Fruit fly (Drosophila melanogaster) whole organism, embryonic: ENCODE measurements around the gene smg.

Source experiments
- Adf1 ChIP-seq: fragments of 200-800 bp; sonication (Bioruptor generic); IDR thresholded peaks from 2 replicates; pipeline ENCODE4 v1.3.6; 2022; ENCODE audit warnings: missing biosample characterization, missing genetic modification characterization
- Antp ChIP-seq: fragments of 200-800 bp; sonication (Bioruptor generic); optimal IDR thresholded peaks from 3 replicates; lab custom pipeline; 2016; ENCODE audit warnings: missing biosample characterization, missing genetic modification characterization
- Bgb ChIP-seq: fragments of 200-800 bp; sonication (Bioruptor generic); IDR thresholded peaks from 2 replicates; pipeline ENCODE4 v1.3.6; 2022; ENCODE audit warnings: missing biosample characterization, missing genetic modification characterization; ENCODE audit not compliant: partially characterized antibody
- Blimp-1 ChIP-seq: fragments of 200-800 bp; sonication (Bioruptor generic); optimal IDR thresholded peaks from 3 replicates; lab custom pipeline; 2018; ENCODE audit warnings: missing biosample characterization, missing genetic modification characterization, mild to moderate bottlenecking, moderate library complexity, missing genetic modification reagents
- CG12155 ChIP-seq: fragments of 200-800 bp; sonication (Bioruptor generic); optimal IDR thresholded peaks from 3 replicates; lab custom pipeline; 2016; ENCODE audit warnings: missing biosample characterization, missing genetic modification characterization
- CG15479 ChIP-seq: fragments of 200-800 bp; sonication (Bioruptor generic); optimal IDR thresholded peaks from 3 replicates; lab custom pipeline; 2019; ENCODE audit warnings: missing biosample characterization, mild to moderate bottlenecking, missing genetic modification characterization, moderate library complexity
- CG3281 ChIP-seq: fragments of 200-800 bp; sonication (Bioruptor generic); optimal IDR thresholded peaks from 3 replicates; lab custom pipeline; 2017; ENCODE audit warnings: missing biosample characterization, mild to moderate bottlenecking, missing genetic modification characterization
- CG33557 ChIP-seq: fragments of 200-800 bp; sonication (Bioruptor generic); optimal IDR thresholded peaks from 2 replicates; lab custom pipeline; 2019; ENCODE audit warnings: missing biosample characterization, mild to moderate bottlenecking, missing genetic modification characterization, moderate library complexity
- CG42726 ChIP-seq: fragments of 200-800 bp; sonication (Bioruptor generic); IDR thresholded peaks from 2 replicates; pipeline ENCODE4 v1.3.6; 2022; ENCODE audit warnings: missing biosample characterization, missing genetic modification characterization; ENCODE audit not compliant: partially characterized antibody
- CG4617 ChIP-seq: fragments of 200-800 bp; sonication (Bioruptor generic); optimal IDR thresholded peaks from 3 replicates; lab custom pipeline; 2016; ENCODE audit warnings: missing biosample characterization, missing genetic modification characterization, borderline replicate concordance
- CG6765 ChIP-seq: fragments of 200-800 bp; sonication (Bioruptor generic); optimal IDR thresholded peaks from 3 replicates; lab custom pipeline; 2017; ENCODE audit warnings: missing biosample characterization, mild to moderate bottlenecking, missing genetic modification characterization
- CG7987 ChIP-seq: fragments of 200-800 bp; sonication (Bioruptor generic); optimal IDR thresholded peaks from 2 replicates; lab custom pipeline; 2018; ENCODE audit warnings: missing biosample characterization, mild to moderate bottlenecking, missing genetic modification characterization, moderate library complexity
- CG8924 ChIP-seq: fragments of 200-800 bp; optimal IDR thresholded peaks from 3 replicates; lab custom pipeline; 2019; ENCODE audit warnings: missing biosample characterization, mild to moderate bottlenecking, missing genetic modification characterization, moderate library complexity
- CG9437 ChIP-seq: fragments of 200-800 bp; sonication (Bioruptor generic); optimal IDR thresholded peaks from 2 replicates; lab custom pipeline; 2018; ENCODE audit warnings: missing biosample characterization, mild to moderate bottlenecking, missing genetic modification characterization
- CkIIα-i1 ChIP-seq: fragments of 200-800 bp; sonication (Bioruptor generic); IDR thresholded peaks from 2 replicates; pipeline ENCODE4 v1.3.6; 2022; ENCODE audit warnings: missing biosample characterization, missing genetic modification characterization
- Dll ChIP-seq: fragments of 200-800 bp; sonication (Bioruptor generic); IDR thresholded peaks from 4 replicates; pipeline ENCODE4 v1.3.6; 2022; ENCODE audit warnings: missing biosample characterization, missing genetic modification characterization; ENCODE audit not compliant: partially characterized antibody
- Dp ChIP-seq: fragments of 200-800 bp; sonication (Bioruptor generic); optimal IDR thresholded peaks from 2 replicates; lab custom pipeline; 2018; ENCODE audit warnings: missing biosample characterization, mild to moderate bottlenecking, missing genetic modification characterization, moderate library complexity
- HLH54F ChIP-seq: fragments of 200-800 bp; sonication (Bioruptor generic); optimal IDR thresholded peaks from 3 replicates; lab custom pipeline; 2016; ENCODE audit warnings: missing biosample characterization, missing genetic modification characterization
- Hey ChIP-seq: fragments of 200-800 bp; sonication (Bioruptor generic); optimal IDR thresholded peaks from 3 replicates; lab custom pipeline; 2018; ENCODE audit warnings: missing biosample characterization, mild to moderate bottlenecking, missing genetic modification characterization
- Hmx ChIP-seq: fragments of 200-800 bp; sonication (Bioruptor generic); optimal IDR thresholded peaks from 2 replicates; lab custom pipeline; 2016; ENCODE audit warnings: missing biosample characterization, missing genetic modification characterization
- Optix ChIP-seq: fragments of 200-800 bp; sonication (Bioruptor generic); IDR thresholded peaks from 3 replicates; pipeline ENCODE4 v1.3.6; 2022; ENCODE audit warnings: missing biosample characterization, missing genetic modification characterization
- Ptx1 ChIP-seq: fragments of 200-800 bp; sonication (Bioruptor generic); IDR thresholded peaks from 2 replicates; pipeline ENCODE4 v1.3.6; 2022; ENCODE audit warnings: missing biosample characterization, missing genetic modification characterization
- Ravus ChIP-seq: fragments of 200-800 bp; sonication (Bioruptor generic); IDR thresholded peaks from 2 replicates; pipeline ENCODE4 v1.3.6; 2022; ENCODE audit warnings: missing biosample characterization, missing genetic modification characterization
- Scr ChIP-seq: fragments of 200-800 bp; sonication (Bioruptor generic); IDR thresholded peaks from 2 replicates; pipeline ENCODE4 v1.3.6; 2022; ENCODE audit warnings: missing biosample characterization, missing genetic modification characterization; ENCODE audit not compliant: partially characterized antibody
- Six4 ChIP-seq: fragments of 200-800 bp; sonication (Bioruptor generic); optimal IDR thresholded peaks from 2 replicates; lab custom pipeline; 2016; ENCODE audit warnings: missing biosample characterization, missing genetic modification characterization
- aop ChIP-seq: fragments of 200-800 bp; sonication (Bioruptor generic); IDR thresholded peaks from 2 replicates; pipeline ENCODE4 v1.3.6; 2022; ENCODE audit warnings: missing biosample characterization, missing genetic modification characterization
- cad ChIP-seq: fragments of >200 bp; optimal IDR thresholded peaks from 2 replicates; lab custom pipeline; 2017; ENCODE audit warnings: missing biosample characterization, missing genetic modification characterization
- crol ChIP-seq: fragments of 200-800 bp; sonication (Bioruptor generic); IDR thresholded peaks from 2 replicates; pipeline ENCODE4 v1.3.6; 2022; ENCODE audit warnings: missing biosample characterization, missing genetic modification characterization
- cwo ChIP-seq: fragments of 200-800 bp; sonication (Bioruptor generic); optimal IDR thresholded peaks from 3 replicates; lab custom pipeline; 2017; ENCODE audit warnings: missing biosample characterization, missing genetic modification characterization, mild to moderate bottlenecking, moderate library complexity, missing genetic modification reagents
- danr ChIP-seq: fragments of 200-800 bp; sonication (Bioruptor generic); IDR thresholded peaks from 2 replicates; pipeline ENCODE4 v1.3.6; 2022; ENCODE audit warnings: missing biosample characterization, missing genetic modification characterization
- eyg ChIP-seq: fragments of 200-800 bp; sonication (Bioruptor generic); optimal IDR thresholded peaks from 3 replicates; lab custom pipeline; 2016; ENCODE audit warnings: missing biosample characterization, missing genetic modification characterization
- fd3F ChIP-seq: fragments of 200-800 bp; sonication (Bioruptor generic); optimal IDR thresholded peaks from 2 replicates; lab custom pipeline; 2018; ENCODE audit warnings: missing biosample characterization, mild to moderate bottlenecking, missing genetic modification characterization, moderate library complexity
- grn ChIP-seq: fragments of 200-800 bp; sonication (Bioruptor generic); optimal IDR thresholded peaks from 3 replicates; lab custom pipeline; 2017; ENCODE audit warnings: missing biosample characterization, missing genetic modification characterization
- ken ChIP-seq: fragments of 200-800 bp; sonication (Bioruptor generic); IDR thresholded peaks from 3 replicates; pipeline ENCODE4 v1.3.6; 2022; ENCODE audit warnings: missing biosample characterization, missing genetic modification characterization
- lilli ChIP-seq: fragments of 200-800 bp; sonication (Bioruptor generic); optimal IDR thresholded peaks from 3 replicates; lab custom pipeline; 2016; ENCODE audit warnings: missing biosample characterization, missing genetic modification characterization
- lmd ChIP-seq: fragments of 200-800 bp; sonication (Bioruptor generic); IDR thresholded peaks from 2 replicates; pipeline ENCODE4 v1.3.6; 2022; ENCODE audit warnings: missing biosample characterization, missing genetic modification characterization
- lola ChIP-seq, 3 experiments: fragments of >200 bp in 2 of 3; fragments of 200-800 bp in 1 of 3; sonication (Bioruptor generic) in 1 of 3; optimal IDR thresholded peaks; 2 replicates each; lab custom pipeline; 2017 to 2019; ENCODE audit warnings: missing biosample characterization in 3 of 3, missing genetic modification characterization in 3 of 3, mild to moderate bottlenecking in 1 of 3, moderate library complexity in 1 of 3
- luna ChIP-seq: fragments of 200-800 bp; sonication (Bioruptor generic); optimal IDR thresholded peaks from 2 replicates; lab custom pipeline; 2016; ENCODE audit warnings: missing biosample characterization, missing genetic modification characterization
- ranshi ChIP-seq: fragments of 200-800 bp; sonication (Bioruptor generic); IDR thresholded peaks from 2 replicates; pipeline ENCODE4 v1.3.6; 2022; ENCODE audit warnings: missing biosample characterization, missing genetic modification characterization
- row ChIP-seq: fragments of 200-800 bp; sonication (Bioruptor generic); IDR thresholded peaks from 3 replicates; pipeline ENCODE4 v1.3.6; 2022; ENCODE audit warnings: missing biosample characterization, missing genetic modification characterization
- salm ChIP-seq: fragments of 200-800 bp; sonication (Bioruptor generic); optimal IDR thresholded peaks from 2 replicates; lab custom pipeline; 2018; ENCODE audit warnings: missing biosample characterization, mild to moderate bottlenecking, missing genetic modification characterization
- seq ChIP-seq: fragments of 200-800 bp; sonication (Bioruptor generic); IDR thresholded peaks from 2 replicates; pipeline ENCODE4 v1.3.6; 2022; ENCODE audit warnings: missing biosample characterization, missing genetic modification characterization
- sr ChIP-seq: fragments of 200-800 bp; sonication (Bioruptor generic); IDR thresholded peaks from 3 replicates; pipeline ENCODE4 v1.3.6; 2022; ENCODE audit warnings: missing biosample characterization, missing genetic modification characterization
- stwl ChIP-seq: fragments of 200-800 bp; sonication (Bioruptor generic); optimal IDR thresholded peaks from 3 replicates; lab custom pipeline; 2018; ENCODE audit warnings: missing biosample characterization, mild to moderate bottlenecking, missing genetic modification characterization, moderate library complexity
- vvl ChIP-seq: fragments of 200-800 bp; sonication (Bioruptor generic); IDR thresholded peaks from 2 replicates; pipeline ENCODE4 v1.3.6; 2022; ENCODE audit warnings: missing biosample characterization, missing genetic modification characterization
- zen ChIP-seq: fragments of 200-800 bp; sonication (Bioruptor generic); optimal IDR thresholded peaks from 3 replicates; lab custom pipeline; 2018; ENCODE audit warnings: missing biosample characterization, mild to moderate bottlenecking, missing genetic modification characterization, moderate library complexity

Gene smg

DNA sequence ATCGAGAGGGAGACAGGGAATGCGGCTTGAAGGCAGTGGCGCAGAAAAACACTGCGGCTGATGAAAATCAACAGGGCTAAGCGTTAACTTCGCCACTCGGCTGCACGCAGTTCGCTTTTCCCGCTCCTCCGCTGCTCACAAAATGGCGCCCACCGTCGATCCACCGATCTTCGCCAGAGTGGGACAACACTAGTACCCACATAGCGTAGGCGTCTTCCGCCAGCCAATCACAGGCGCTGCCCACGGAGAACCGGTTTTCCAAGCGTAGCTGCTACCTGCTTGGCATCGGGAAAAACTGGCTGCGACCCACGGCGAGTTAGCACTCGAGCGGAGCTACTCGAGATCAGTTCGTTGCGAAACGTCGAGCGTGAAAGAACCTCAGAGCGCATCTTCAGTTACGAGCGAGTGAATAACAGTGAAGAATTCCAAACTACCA, 43.3 kb upstream of the smg start, which contains the start of gene Doc1 (continued):
- TF ChIP-seq lola (GFP tag; optimal IDR thresholded peaks at IDR 0.05; lab: Kevin White, UChicago), result no peak
- TF ChIP-seq lilli (GFP tag; lab: Kevin White, UChicago), result no peak
- TF ChIP-seq Optix (GFP tag; lab: Robert Waterston, UW), result no peak
- TF ChIP-seq ranshi (GFP tag; lab: Robert Waterston, UW), result no peak
- no peak for TF ChIP-seq Dp
- no peak for TF ChIP-seq CG7987 (GFP tag; lab: Kevin White, UChicago)

DNA sequence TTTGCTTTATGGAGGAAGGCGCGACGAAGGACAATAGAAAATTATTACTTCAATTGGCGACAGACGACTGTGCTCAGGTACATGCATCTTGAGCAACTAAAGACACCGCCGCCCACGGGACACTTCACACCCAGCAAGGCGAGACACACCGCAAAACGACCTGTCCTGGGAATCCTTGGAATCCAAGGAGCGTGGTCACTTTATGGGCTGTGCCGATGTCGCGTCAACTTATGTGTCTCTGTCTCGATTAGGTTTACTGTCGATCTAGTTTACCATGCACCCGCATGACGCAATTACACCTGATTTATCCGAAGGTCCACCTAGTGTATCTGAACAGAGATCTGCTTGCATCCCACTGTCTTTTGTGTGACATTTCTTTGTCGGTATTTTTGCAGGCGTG, 41.4 kb upstream of the smg start:
- TF ChIP-seq row (GFP tag; lab: Robert Waterston, UW), result no peak
- TF ChIP-seq zen (tag; lab: Kevin White, UChicago), result peak; percentile 88
- no peak for TF ChIP-seq luna (GFP tag; lab: Kevin White, UChicago)
- no peak for TF ChIP-seq vvl (GFP tag; lab: Robert Waterston, UW)
- peak; percentile 58 for TF ChIP-seq cad
- TF ChIP-seq cwo (GFP tag; lab: Kevin White, UChicago), result no peak
- no peak for TF ChIP-seq HLH54F (GFP tag; lab: Kevin White, UChicago)
- TF ChIP-seq ken (GFP tag; lab: Robert Waterston, UW), result no peak
- TF ChIP-seq Ravus (GFP tag; lab: Robert Waterston, UW), result no peak
- TF ChIP-seq, all 482 proteins: peak for 2

DNA sequence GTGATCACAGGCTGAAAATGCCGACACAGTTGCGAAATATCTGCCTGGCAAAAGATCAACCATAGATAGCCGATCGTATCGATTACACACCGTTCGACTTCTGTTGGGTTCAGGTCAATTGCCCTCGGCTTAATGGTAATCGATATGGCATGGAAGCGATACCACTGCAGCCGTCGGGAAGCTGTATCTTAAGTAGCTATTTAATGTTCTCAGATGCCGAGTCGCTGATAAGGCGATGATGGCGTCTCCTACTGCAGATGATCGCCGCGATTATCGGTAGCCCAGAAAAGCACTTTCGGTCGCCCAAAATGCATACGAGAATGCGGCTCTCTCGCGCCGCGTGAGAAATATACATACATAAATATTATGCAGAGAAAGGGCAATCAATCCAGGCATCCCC, 39.8 kb upstream of the smg start:
- TF ChIP-seq grn (peak; percentile 59), CG42726 (GFP tag; lab: Robert Waterston, UW) (no peak), sr (GFP tag; lab: Robert Waterston, UW) (no peak), zen (tag; lab: Kevin White, UChicago) (peak; percentile 78), CG15479 (peak; percentile 83)

DNA sequence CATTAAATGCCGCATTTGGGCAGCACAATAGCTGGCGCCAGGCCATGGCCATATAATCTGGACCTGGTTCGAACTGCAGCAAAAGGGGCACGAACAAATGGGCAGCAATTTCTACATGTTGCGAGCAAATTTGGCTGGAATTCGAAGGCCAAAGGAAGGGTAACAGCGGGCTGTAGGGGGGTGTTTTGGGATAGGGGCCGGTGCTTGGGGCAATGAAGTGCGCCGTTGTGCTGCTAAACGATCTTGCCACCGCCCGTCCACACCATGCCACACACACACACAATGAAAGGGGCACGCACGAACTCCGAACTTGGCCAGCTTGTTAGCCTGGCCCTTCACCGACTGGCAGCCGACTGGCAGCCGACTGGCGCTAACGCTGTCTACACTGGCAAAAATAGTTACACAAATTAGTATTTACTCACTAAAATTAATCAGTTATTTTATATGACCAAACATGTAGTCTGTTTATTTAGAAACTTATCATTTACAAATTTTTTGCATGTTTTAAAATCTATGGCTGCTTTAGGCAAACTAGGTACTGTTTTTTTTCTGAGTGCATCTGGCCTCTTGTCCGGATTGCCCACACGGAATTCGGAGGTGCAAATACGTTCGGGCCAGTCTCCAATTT, 36.3 kb upstream of the smg start:
- TF ChIP-seq CG33557 (GFP tag; lab: Kevin White, UChicago) (peak; percentile 41), Adf1 (GFP tag; lab: Robert Waterston, UW) (no peak), CkIIα-i1 (GFP tag; lab: Robert Waterston, UW) (no peak), danr (GFP tag; lab: Robert Waterston, UW) (peak; percentile 65), CG9437 (GFP tag; lab: Kevin White, UChicago) (no peak), Dll (GFP tag; lab: Robert Waterston, UW) (no peak), CG4617 (GFP tag; lab: Kevin White, UChicago) (no peak), lmd (GFP tag; lab: Robert Waterston, UW) (peak; percentile 67), Hmx (GFP tag; lab: Kevin White, UChicago) (no peak), CG8924 (tag; lab: Kevin White, UChicago) (peak; percentile 45), Bgb (GFP tag; lab: Robert Waterston, UW) (no peak), seq (GFP tag; lab: Robert Waterston, UW) (no peak), eyg (GFP tag; lab: Kevin White, UChicago) (no peak), fd3F (GFP tag; lab: Kevin White, UChicago) (no peak), Antp (no peak), aop (GFP tag; lab: Robert Waterston, UW) (no peak), CG3281 (GFP tag; lab: Kevin White, UChicago) (no peak), Blimp-1 (GFP tag; lab: Kevin White, UChicago) (peak; percentile 81), CG6765 (GFP tag; lab: Kevin White, UChicago) (no peak), CG12155 (GFP tag; lab: Kevin White, UChicago) (no peak), crol (GFP tag; lab: Robert Waterston, UW) (peak; percentile 54; the same call in 1 of the 2 replicates), Hey (tag; lab: Kevin White, UChicago) (no peak), salm (no peak), Ptx1 (GFP tag; lab: Robert Waterston, UW) (peak; percentile 70), Six4 (GFP tag; lab: Kevin White, UChicago) (peak; percentile 48), Scr (GFP tag; lab: Robert Waterston, UW) (no peak), stwl (no peak)
